Worm (Caenorhabditis elegans) whole organism, young adult: Measurements from ENCODE around the gene Y97E10AR.3.

Source experiments
- B0261.1 ChIP-seq: sonication (generic microtip); optimal IDR thresholded peaks from 2 replicates; lab custom pipeline; 2016; ENCODE audit warnings: mild to moderate bottlenecking, missing genetic modification characterization, moderate library complexity, missing compliant biosample characterization
- C17E4.6 ChIP-seq: fragments of 200-800 bp; sonication (Bioruptor generic); IDR thresholded peaks from 2 replicates; pipeline ENCODE4 v1.3.6; 2022; ENCODE audit warnings: missing genetic modification reagents, missing genetic modification characterization, missing compliant biosample characterization
- F22D6.2 ChIP-seq: sonication (generic microtip); optimal IDR thresholded peaks from 2 replicates; lab custom pipeline; 2016; ENCODE audit warnings: mild to moderate bottlenecking, missing genetic modification characterization, missing compliant biosample characterization
- F37B4.10 ChIP-seq: fragments of 200-800 bp; sonication (Bioruptor generic); IDR thresholded peaks from 2 replicates; pipeline ENCODE4 v1.3.6; 2022; ENCODE audit warnings: missing genetic modification characterization, missing compliant biosample characterization
- F39B2.1 ChIP-seq: fragments of 200-800 bp; sonication (Bioruptor generic); IDR thresholded peaks from 2 replicates; pipeline ENCODE4 v1.3.6; 2022; ENCODE audit warnings: missing genetic modification reagents, missing genetic modification characterization, missing compliant biosample characterization
- F57C9.4 ChIP-seq: sonication (generic microtip); optimal IDR thresholded peaks from 2 replicates; lab custom pipeline; 2017; ENCODE audit warnings: mild to moderate bottlenecking, missing genetic modification characterization, missing compliant biosample characterization
- Y53G8AR.9 ChIP-seq: fragments of 200-800 bp; sonication (Bioruptor generic); conservative IDR thresholded peaks from 2 replicates; pipeline ENCODE4 v1.3.6; 2022; ENCODE audit warnings: missing genetic modification reagents, missing genetic modification characterization, missing compliant biosample characterization
- Y79H2A.3 ChIP-seq: fragments of 200-800 bp; sonication (Bioruptor generic); conservative IDR thresholded peaks from 2 replicates; pipeline ENCODE4 v1.3.6; 2022; ENCODE audit warnings: missing genetic modification reagents, missing genetic modification characterization, missing compliant biosample characterization
- aptf-3 ChIP-seq: fragments of 200-800 bp; sonication (Bioruptor generic); IDR thresholded peaks from 2 replicates; pipeline ENCODE4 v1.3.6; 2022; ENCODE audit warnings: missing genetic modification characterization, missing compliant biosample characterization
- attf-6 ChIP-seq: fragments of 200-800 bp; sonication (Bioruptor generic); IDR thresholded peaks from 2 replicates; pipeline ENCODE4 v1.3.6; 2022; ENCODE audit warnings: missing genetic modification reagents, missing genetic modification characterization, missing compliant biosample characterization
- bed-2 ChIP-seq: fragments of 200-800 bp; sonication (Bioruptor generic); IDR thresholded peaks from 2 replicates; pipeline ENCODE4 v1.3.6; 2022; ENCODE audit warnings: missing genetic modification reagents, missing genetic modification characterization, missing compliant biosample characterization
- cebp-1 ChIP-seq, 2 experiments: fragments of 200-800 bp in 1 of 2; sonication (Bioruptor generic) in 1 of 2; sonication (generic microtip) in 1 of 2; IDR thresholded peaks in 1 of 2; optimal IDR thresholded peaks in 1 of 2; 2 replicates each; pipeline versions ENCODE4 v1.3.6 to Lab custom; 2017 to 2022; ENCODE audit warnings: missing compliant biosample characterization in 2 of 2, missing genetic modification characterization in 2 of 2, mild to moderate bottlenecking in 1 of 2, missing genetic modification reagents in 1 of 2, moderate library complexity in 1 of 2
- cebp-2 ChIP-seq: fragments of 200-800 bp; sonication (Bioruptor generic); IDR thresholded peaks from 2 replicates; pipeline ENCODE4 v1.3.6; 2022; ENCODE audit warnings: missing genetic modification characterization, missing compliant biosample characterization
- ceh-40 ChIP-seq: fragments of 200-800 bp; sonication (Bioruptor generic); IDR thresholded peaks from 2 replicates; pipeline ENCODE4 v1.3.6; 2022; ENCODE audit warnings: missing genetic modification characterization, missing compliant biosample characterization
- ceh-91 ChIP-seq: fragments of 200-800 bp; sonication (Bioruptor generic); IDR thresholded peaks from 2 replicates; pipeline ENCODE4 v1.3.6; 2022; ENCODE audit warnings: missing genetic modification reagents, missing genetic modification characterization, missing compliant biosample characterization
- dox-1 ChIP-seq: fragments of 200-800 bp; sonication (Bioruptor generic); IDR thresholded peaks from 2 replicates; pipeline ENCODE4 v1.3.6; 2022; ENCODE audit warnings: missing genetic modification reagents, missing genetic modification characterization, missing compliant biosample characterization
- egl-44 ChIP-seq: fragments of 200-800 bp; sonication (Bioruptor generic); IDR thresholded peaks from 2 replicates; pipeline ENCODE4 v1.3.6; 2022; ENCODE audit warnings: missing genetic modification reagents, missing genetic modification characterization, missing compliant biosample characterization
- egrh-3 ChIP-seq: fragments of 200-800 bp; sonication (Bioruptor generic); IDR thresholded peaks from 2 replicates; pipeline ENCODE4 v1.3.6; 2022; ENCODE audit warnings: missing genetic modification reagents, missing genetic modification characterization, missing compliant biosample characterization
- gei-17 ChIP-seq: fragments of 200-800 bp; sonication (Bioruptor generic); optimal IDR thresholded peaks from 2 replicates; lab custom pipeline; 2018; ENCODE audit warnings: mild to moderate bottlenecking, missing genetic modification characterization, missing compliant biosample characterization
- hlh-12 ChIP-seq: sonication (generic microtip); optimal IDR thresholded peaks from 2 replicates; lab custom pipeline; 2016; ENCODE audit warnings: missing genetic modification characterization, missing compliant biosample characterization
- hmg-1.2 ChIP-seq: fragments of 200-800 bp; sonication (Bioruptor generic); IDR thresholded peaks from 2 replicates; pipeline ENCODE4 v1.3.6; 2022; ENCODE audit warnings: missing genetic modification reagents, missing genetic modification characterization, missing compliant biosample characterization
- hmg-20 ChIP-seq: fragments of 200-800 bp; sonication (Bioruptor generic); IDR thresholded peaks from 2 replicates; pipeline ENCODE4 v1.3.6; 2022; ENCODE audit warnings: missing genetic modification reagents, missing genetic modification characterization, missing compliant biosample characterization
- hsf-1 ChIP-seq: fragments of 200-800 bp; sonication (Bioruptor generic); IDR thresholded peaks from 2 replicates; pipeline ENCODE4 v1.3.6; 2022; ENCODE audit warnings: missing genetic modification reagents, missing genetic modification characterization, missing compliant biosample characterization
- lin-54 ChIP-seq: fragments of 200-800 bp; sonication (Bioruptor generic); optimal IDR thresholded peaks from 2 replicates; lab custom pipeline; 2018; ENCODE audit warnings: mild to moderate bottlenecking, missing genetic modification characterization, missing compliant biosample characterization
- madf-10 ChIP-seq: sonication (generic microtip); optimal IDR thresholded peaks from 2 replicates; lab custom pipeline; 2016; ENCODE audit warnings: mild to moderate bottlenecking, missing genetic modification characterization, missing compliant biosample characterization
- madf-3 ChIP-seq: fragments of 200-800 bp; sonication (Bioruptor generic); IDR thresholded peaks from 2 replicates; pipeline ENCODE4 v1.3.6; 2022; ENCODE audit warnings: missing genetic modification reagents, missing genetic modification characterization, missing compliant biosample characterization
- madf-6 ChIP-seq: fragments of 200-800 bp; sonication (Bioruptor generic); IDR thresholded peaks from 2 replicates; pipeline ENCODE4 v1.3.6; 2022; ENCODE audit warnings: missing genetic modification reagents, missing genetic modification characterization, missing compliant biosample characterization
- madf-8 ChIP-seq: fragments of 200-800 bp; sonication (Bioruptor generic); conservative IDR thresholded peaks from 2 replicates; pipeline ENCODE4 v1.3.6; 2022; ENCODE audit warnings: missing genetic modification reagents, missing genetic modification characterization, missing compliant biosample characterization
- mes-4 ChIP-seq: sonication (generic microtip); optimal IDR thresholded peaks from 2 replicates; lab custom pipeline; 2016; ENCODE audit warnings: missing genotype, missing genetic modification characterization, missing compliant biosample characterization
- nfya-1 ChIP-seq: sonication (generic microtip); optimal IDR thresholded peaks from 2 replicates; lab custom pipeline; 2017; ENCODE audit warnings: antibody characterized with exemption, missing compliant biosample characterization, missing genetic modification characterization, borderline replicate concordance; ENCODE audit not compliant: insufficient read depth
- nhr-90 ChIP-seq: sonication (generic microtip); optimal IDR thresholded peaks from 2 replicates; lab custom pipeline; 2016; ENCODE audit warnings: missing genotype, mild to moderate bottlenecking, missing genetic modification characterization, missing compliant biosample characterization
- pha-4 ChIP-seq: fragments of 150-350 bp; sonication (generic microtip); optimal IDR thresholded peaks from 2 replicates; lab custom pipeline; 2014; ENCODE audit warnings: missing biosample characterization, missing genetic modification reagents, missing genetic modification characterization
- tbx-9 ChIP-seq: sonication (generic microtip); optimal IDR thresholded peaks from 2 replicates; lab custom pipeline; 2016; ENCODE audit warnings: borderline replicate concordance, missing genetic modification characterization, inconsistent platforms, missing compliant biosample characterization
- xnd-1 ChIP-seq: sonication (generic microtip); optimal IDR thresholded peaks from 2 replicates; lab custom pipeline; 2016; ENCODE audit warnings: missing genotype, missing genetic modification reagents, missing genetic modification characterization, missing compliant biosample characterization
- zim-3 ChIP-seq: sonication (generic microtip); optimal IDR thresholded peaks from 2 replicates; lab custom pipeline; 2017; ENCODE audit warnings: mild to moderate bottlenecking, missing genetic modification characterization, moderate library complexity, missing compliant biosample characterization
- ztf-25 ChIP-seq: fragments of 200-800 bp; sonication (Bioruptor generic); IDR thresholded peaks from 2 replicates; pipeline ENCODE4 v1.3.6; 2022; ENCODE audit warnings: missing genetic modification reagents, missing genetic modification characterization, missing compliant biosample characterization
- ztf-28 ChIP-seq: fragments of 200-800 bp; sonication (Bioruptor generic); IDR thresholded peaks from 2 replicates; pipeline ENCODE4 v1.3.6; 2022; ENCODE audit warnings: missing genetic modification reagents, missing genetic modification characterization, missing compliant biosample characterization

The Y97E10AR.3 gene

DNA sequence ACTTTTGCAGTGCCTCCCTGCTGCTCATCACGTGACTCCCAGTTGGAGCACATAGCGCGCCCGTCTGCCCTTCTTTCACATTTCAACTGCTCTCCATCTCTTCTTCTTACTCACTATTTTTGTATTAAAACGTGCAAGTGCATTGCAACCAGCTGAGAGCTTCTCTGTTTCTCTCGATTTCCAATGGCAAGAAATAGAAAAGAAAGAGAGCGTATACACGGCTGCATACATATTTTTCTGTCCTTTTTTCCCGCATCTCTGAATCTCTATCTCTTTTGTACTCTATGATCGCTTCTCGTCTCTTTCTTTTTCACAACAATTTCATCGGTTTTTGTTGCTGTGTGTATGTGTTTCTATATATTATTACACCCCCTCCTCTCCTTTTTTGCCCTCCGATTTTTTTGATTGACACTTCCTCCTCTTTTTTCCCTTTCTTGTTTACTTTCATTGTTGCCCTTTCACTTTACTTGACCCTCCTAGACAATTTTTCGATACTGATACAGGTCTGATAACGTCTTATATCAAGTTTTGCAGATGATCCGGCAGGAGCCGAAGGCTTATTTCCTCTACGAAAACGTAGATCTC is 6.3 kb downstream of the Y97E10AR.3 start, which contains the start of gene Y97E10AR.1 (continued):
- TF ChIP-seq Y53G8AR.9 (GFP tag; lab: Robert Waterston, UW) (0 out of 2 replicates have a peak, but pooled peaks have one; percentile 68), B0261.1 (tag; lab: Kevin White, UChicago) (no peak), aptf-3 (GFP tag; lab: Robert Waterston, UW) (no peak), F37B4.10 (GFP tag; lab: Robert Waterston, UW) (no peak), Y79H2A.3 (no peak), attf-6 (GFP tag; lab: Robert Waterston, UW) (no peak), madf-3 (GFP tag; lab: Robert Waterston, UW) (0 out of 2 replicates have a peak, but pooled peaks have one; percentile 30), bed-2 (no peak), egrh-3 (GFP tag; lab: Robert Waterston, UW) (peak; percentile 8; the same call in 1 of the 2 replicates), zim-3 (no peak), madf-8 (no peak), gei-17 (GFP tag; lab: Kevin White, UChicago) (no peak), lin-54 (GFP tag; lab: Kevin White, UChicago) (no peak), nhr-90 (tag; lab: Kevin White, UChicago) (peak; percentile 58), F22D6.2 (tag; lab: Kevin White, UChicago) (no peak), ceh-40 (no peak), cebp-1 (GFP tag; IDR thresholded peaks at IDR 0.05; lab: Robert Waterston, UW) (no peak), cebp-1 (tag; optimal IDR thresholded peaks at IDR 0.05; lab: Kevin White, UChicago) (peak; percentile 88), madf-6 (GFP tag; lab: Robert Waterston, UW) (no peak), F57C9.4 (tag; lab: Kevin White, UChicago) (no peak), cebp-2 (GFP tag; lab: Robert Waterston, UW) (no peak), pha-4 (tag; lab: Kevin White, UChicago) (peak; percentile 58), ztf-28 (GFP tag; lab: Robert Waterston, UW) (no peak), nfya-1 (tag; lab: Kevin White, UChicago) (no peak), xnd-1 (tag; lab: Kevin White, UChicago) (no peak), madf-10 (tag; lab: Kevin White, UChicago) (peak; percentile 29), tbx-9 (no peak), dox-1 (GFP tag; lab: Robert Waterston, UW) (no peak; the same call in 1 of the 2 replicates), C17E4.6 (no peak), egl-44 (GFP tag; lab: Robert Waterston, UW) (no peak), mes-4 (no peak), hmg-1.2 (peak; percentile 77), ceh-91 (GFP tag; lab: Robert Waterston, UW) (no peak)

DNA sequence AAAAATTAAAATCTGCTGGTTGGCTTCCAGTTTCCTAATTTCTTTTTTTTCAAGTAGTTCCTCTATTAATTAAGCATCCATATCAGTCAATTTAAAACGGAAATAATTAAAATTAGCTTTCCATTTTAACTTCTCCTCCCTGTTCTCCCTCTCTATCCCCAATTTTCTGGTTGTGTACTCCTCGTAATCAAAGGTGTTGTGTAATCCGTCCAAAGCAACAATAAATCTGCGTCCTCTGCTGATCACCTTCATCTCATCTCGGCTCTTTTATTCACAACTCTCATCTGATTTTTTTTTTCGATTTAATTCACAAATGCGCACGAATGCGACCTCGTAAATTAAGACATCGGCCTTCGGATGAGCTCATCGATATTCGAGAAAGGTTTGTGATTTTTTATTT is 11.4 kb downstream of the Y97E10AR.3 start, which contains the start of gene Y97E10AR.2:
Gene Y97E10AR.2, plus strand, starts transcription at position 301 of the 400 bp plus-strand sequence.
- TF ChIP-seq egl-44 (GFP tag; lab: Robert Waterston, UW): no peak
- TF ChIP-seq hmg-20 (GFP tag; lab: Robert Waterston, UW): no peak
- TF ChIP-seq, all 124 proteins: peak for 0

DNA sequence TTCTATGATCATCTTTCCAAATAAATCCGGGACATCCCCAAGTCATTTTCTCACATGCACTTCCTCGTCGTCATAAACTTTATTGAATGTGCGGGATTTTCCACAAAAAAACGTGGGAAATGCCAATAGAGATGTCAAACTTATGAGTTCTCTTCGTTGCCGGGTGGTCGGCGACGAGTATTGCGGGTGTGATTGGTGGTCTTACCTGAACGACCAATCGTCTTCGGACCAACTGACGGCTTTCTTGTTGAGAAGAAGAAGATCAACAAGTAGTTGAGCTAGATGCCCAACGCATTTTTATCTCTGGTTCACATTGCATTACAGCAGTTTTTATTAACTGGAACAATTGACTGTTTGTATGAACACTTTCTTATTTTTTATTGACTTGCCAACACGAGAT is 12.1 kb downstream of the Y97E10AR.3 start:
- no peak for TF ChIP-seq hsf-1
- TF ChIP-seq ztf-28 (GFP tag; lab: Robert Waterston, UW): no peak
- TF ChIP-seq F39B2.1 (GFP tag; lab: Robert Waterston, UW): no peak
- TF ChIP-seq attf-6 (GFP tag; lab: Robert Waterston, UW): no peak
- no peak for TF ChIP-seq ztf-25 (GFP tag; lab: Robert Waterston, UW)
- no peak for TF ChIP-seq hlh-12 (tag; lab: Kevin White, UChicago)
